Fruit fly (Drosophila melanogaster) whole organism, pupa: Measurements from ENCODE around the gene CG8206.

Experiments
- CG10348 ChIP-seq: fragments of 200-800 bp; sonication (Bioruptor generic); IDR thresholded peaks from 2 replicates; pipeline ENCODE4 v1.3.6; 2022; ENCODE audit warnings: missing biosample characterization, missing genetic modification characterization
- CG12605 ChIP-seq: fragments of 200-800 bp; sonication (Bioruptor generic); IDR thresholded peaks from 2 replicates; pipeline ENCODE4 v1.3.6; 2022; ENCODE audit warnings: missing biosample characterization, missing genetic modification characterization
- CG13204 ChIP-seq: fragments of 200-800 bp; sonication (Bioruptor generic); optimal IDR thresholded peaks from 2 replicates; lab custom pipeline; 2018; ENCODE audit warnings: missing biosample characterization, mild to moderate bottlenecking, missing genetic modification characterization, moderate library complexity
- CG14655 ChIP-seq: fragments of 200-800 bp; sonication (Bioruptor generic); optimal IDR thresholded peaks from 3 replicates; lab custom pipeline; 2017; ENCODE audit warnings: mild to moderate bottlenecking, missing biosample characterization, missing genetic modification reagents, missing genetic modification characterization
- CG15710 ChIP-seq: fragments of 200-800 bp; sonication (Bioruptor generic); optimal IDR thresholded peaks from 2 replicates; lab custom pipeline; 2018; ENCODE audit warnings: missing biosample characterization, mild to moderate bottlenecking, missing genetic modification characterization, moderate library complexity
- CG17806 ChIP-seq: fragments of 200-800 bp; sonication (Bioruptor generic); optimal IDR thresholded peaks from 2 replicates; lab custom pipeline; 2018; ENCODE audit warnings: missing biosample characterization, mild to moderate bottlenecking, missing genetic modification characterization, moderate library complexity
- CG32121 ChIP-seq: fragments of 200-800 bp; sonication (Bioruptor generic); IDR thresholded peaks from 2 replicates; pipeline ENCODE4 v1.3.6; 2022; ENCODE audit warnings: missing biosample characterization, missing genetic modification characterization
- CG34367 ChIP-seq: fragments of 200-800 bp; sonication (Bioruptor generic); optimal IDR thresholded peaks from 2 replicates; lab custom pipeline; 2018; ENCODE audit warnings: missing biosample characterization, mild to moderate bottlenecking, missing genetic modification characterization
- CG4496 ChIP-seq: fragments of 200-800 bp; sonication (Bioruptor generic); IDR thresholded peaks from 3 replicates; pipeline ENCODE4 v1.3.6; 2022; ENCODE audit warnings: missing biosample characterization, missing genetic modification characterization
- CG8159 ChIP-seq: fragments of 200-800 bp; sonication (Bioruptor generic); optimal IDR thresholded peaks from 3 replicates; lab custom pipeline; 2018; ENCODE audit warnings: missing biosample characterization, mild to moderate bottlenecking, missing genetic modification characterization, moderate library complexity
- CG8301 ChIP-seq: fragments of 200-800 bp; sonication (Bioruptor generic); optimal IDR thresholded peaks from 2 replicates; lab custom pipeline; 2018; ENCODE audit warnings: missing biosample characterization, mild to moderate bottlenecking, missing genetic modification characterization
- CG9948 ChIP-seq: fragments of 200-800 bp; sonication (Bioruptor generic); optimal IDR thresholded peaks from 2 replicates; lab custom pipeline; 2018; ENCODE audit warnings: missing biosample characterization, mild to moderate bottlenecking, missing genetic modification characterization, moderate library complexity
- D1 ChIP-seq: fragments of 200-800 bp; sonication (Bioruptor generic); optimal IDR thresholded peaks from 2 replicates; lab custom pipeline; 2018; ENCODE audit warnings: missing biosample characterization, mild to moderate bottlenecking, missing genetic modification characterization, moderate library complexity
- EcR ChIP-seq: fragments of 200-800 bp; sonication (Bioruptor generic); optimal IDR thresholded peaks from 3 replicates; lab custom pipeline; 2019; ENCODE audit warnings: missing biosample characterization, missing genetic modification characterization, mild to moderate bottlenecking, moderate library complexity, missing genetic modification reagents
- Ets98B ChIP-seq: fragments of 200-800 bp; sonication (Bioruptor generic); IDR thresholded peaks from 2 replicates; pipeline ENCODE4 v1.3.6; 2022; ENCODE audit warnings: missing biosample characterization, missing genetic modification characterization
- Pif1A ChIP-seq: fragments of 200-800 bp; sonication (Bioruptor generic); optimal IDR thresholded peaks from 3 replicates; lab custom pipeline; 2016; ENCODE audit warnings: missing biosample characterization, missing genetic modification characterization
- Pif1B ChIP-seq: fragments of 200-800 bp; sonication (Bioruptor generic); optimal IDR thresholded peaks from 3 replicates; lab custom pipeline; 2016; ENCODE audit warnings: missing biosample characterization, missing genetic modification characterization
- Snoo ChIP-seq: fragments of 200-800 bp; sonication (Bioruptor generic); optimal IDR thresholded peaks from 3 replicates; lab custom pipeline; 2017; ENCODE audit warnings: missing biosample characterization, mild to moderate bottlenecking, missing genetic modification characterization, inconsistent platforms
- fd96Ca ChIP-seq: fragments of 200-800 bp; sonication (Bioruptor generic); IDR thresholded peaks from 3 replicates; pipeline ENCODE4 v1.3.6; 2022; ENCODE audit warnings: missing biosample characterization, missing genetic modification characterization
- gl ChIP-seq: fragments of 200-800 bp; sonication (Bioruptor generic); optimal IDR thresholded peaks from 2 replicates; lab custom pipeline; 2018; ENCODE audit warnings: missing biosample characterization, mild to moderate bottlenecking, missing genetic modification characterization
- rn ChIP-seq: fragments of 200-800 bp; sonication (Bioruptor generic); IDR thresholded peaks from 2 replicates; pipeline ENCODE4 v1.3.6; 2022; ENCODE audit warnings: missing biosample characterization, missing genetic modification characterization

The CG8206 gene

dm6 chrX:15733995-15734394 is 5.0 kb upstream of the CG8206 start, which contains the start of the genes CG12379 and MagR:
CG12379 (minus strand) TSS chrX:15733996.
MagR (plus strand) TSS chrX:15734270.
- TF ChIP-seq CG14655 (no peak), Snoo (tag; lab: Kevin White, UChicago) (peak; percentile 0), CG10348 (no peak), Pif1B (GFP tag; lab: Kevin White, UChicago) (no peak), rn (GFP tag; lab: Robert Waterston, UW) (no peak), CG12605 (GFP tag; lab: Robert Waterston, UW) (no peak), CG8159 (tag; lab: Kevin White, UChicago) (peak; percentile 40), CG4496 (GFP tag; lab: Robert Waterston, UW) (peak; percentile 6; the same call in 1 of the 3 replicates), CG15710 (peak; percentile 54), gl (tag; lab: Kevin White, UChicago) (no peak), CG17806 (tag; lab: Kevin White, UChicago) (peak; percentile 0), CG9948 (tag; lab: Kevin White, UChicago) (peak; percentile 28), CG8301 (tag; lab: Kevin White, UChicago) (peak; percentile 21), CG13204 (GFP tag; lab: Kevin White, UChicago) (no peak)

DNA sequence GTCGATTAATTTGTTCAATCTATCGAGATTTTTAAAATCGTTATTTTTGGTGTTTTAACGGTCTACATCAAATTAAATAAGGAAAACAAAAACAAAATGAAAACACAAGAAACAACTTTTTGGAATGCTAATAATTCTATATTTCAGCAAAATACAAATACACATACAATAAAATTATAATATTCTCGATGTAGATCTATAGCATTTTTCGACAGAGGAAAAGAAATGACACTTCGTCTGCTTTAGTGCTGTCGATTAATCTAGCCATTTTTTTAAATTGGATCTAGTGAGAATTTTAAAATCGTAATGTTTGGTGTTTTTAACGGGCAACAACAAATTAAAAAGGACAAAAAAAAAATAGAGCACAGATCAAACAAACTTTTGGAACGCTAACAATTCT is 1.9 kb upstream of the CG8206 start, which contains the start of gene Arp6:
Arp6 (minus strand) TSS at position 11 of the 400 bp plus-strand sequence.
- TF ChIP-seq gl (tag; lab: Kevin White, UChicago) (no peak), EcR (no peak), CG10348 (no peak), Pif1B (GFP tag; lab: Kevin White, UChicago) (no peak), Ets98B (GFP tag; lab: Robert Waterston, UW) (no peak), rn (GFP tag; lab: Robert Waterston, UW) (no peak), CG15710 (no peak), CG8159 (tag; lab: Kevin White, UChicago) (no peak), CG9948 (tag; lab: Kevin White, UChicago) (no peak), Pif1A (no peak), CG17806 (tag; lab: Kevin White, UChicago) (no peak), CG34367 (no peak), CG13204 (GFP tag; lab: Kevin White, UChicago) (no peak), CG4496 (GFP tag; lab: Robert Waterston, UW) (no peak)

DNA sequence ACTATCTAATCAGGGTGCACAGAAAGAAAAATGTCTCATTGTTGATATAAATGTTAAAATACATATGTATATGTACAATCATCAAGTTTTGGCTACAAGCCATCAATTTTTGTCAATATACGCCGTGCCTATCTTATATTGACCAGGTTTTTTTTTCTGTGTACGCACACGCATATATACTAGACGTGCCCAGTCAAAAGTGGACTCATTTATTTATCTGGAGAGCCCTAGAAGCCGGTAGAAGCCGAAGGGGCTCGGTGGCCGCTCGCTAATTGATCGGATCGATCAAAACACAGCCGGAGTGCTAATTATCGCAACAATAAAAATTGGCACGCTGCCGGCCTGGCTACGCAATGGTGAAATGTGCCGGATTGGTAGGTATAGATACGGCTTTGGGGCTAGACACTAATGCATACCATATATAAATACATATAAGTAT is 1.3 kb downstream of the CG8206 start:
- TF ChIP-seq CG4496 (GFP tag; lab: Robert Waterston, UW) = peak; percentile 84
- no peak; the same call in 1 of the 2 replicates for TF ChIP-seq rn (GFP tag; lab: Robert Waterston, UW)
- peak; percentile 70; the same call in 1 of the 3 replicates for TF ChIP-seq fd96Ca (GFP tag; lab: Robert Waterston, UW)
- no peak for TF ChIP-seq CG34367
- TF ChIP-seq Pif1B (GFP tag; lab: Kevin White, UChicago) = peak; percentile 56
- no peak for TF ChIP-seq CG14655
- TF ChIP-seq EcR = no peak
- TF ChIP-seq CG17806 (tag; lab: Kevin White, UChicago) = peak; percentile 60
- no peak for TF ChIP-seq D1 (tag; lab: Kevin White, UChicago)
- TF ChIP-seq CG8301 (tag; lab: Kevin White, UChicago) = peak; percentile 45
- TF ChIP-seq CG32121 (GFP tag; lab: Robert Waterston, UW) = peak; percentile 74; the same call in 1 of the 2 replicates
- TF ChIP-seq CG15710 = peak; percentile 13
- 0 out of 2 replicates have a peak, but pooled peaks have one; percentile 44 for TF ChIP-seq CG12605 (GFP tag; lab: Robert Waterston, UW)
- peak; percentile 26 for TF ChIP-seq Snoo (tag; lab: Kevin White, UChicago)
- TF ChIP-seq Pif1A = peak; percentile 45
- peak; percentile 44 for TF ChIP-seq CG9948 (tag; lab: Kevin White, UChicago)
- no peak for TF ChIP-seq CG10348
- TF ChIP-seq CG13204 (GFP tag; lab: Kevin White, UChicago) = no peak
- TF ChIP-seq Ets98B (GFP tag; lab: Robert Waterston, UW) = peak; percentile 68
- TF ChIP-seq CG8159 (tag; lab: Kevin White, UChicago) = peak; percentile 38
- no peak for TF ChIP-seq gl (tag; lab: Kevin White, UChicago)

DNA sequence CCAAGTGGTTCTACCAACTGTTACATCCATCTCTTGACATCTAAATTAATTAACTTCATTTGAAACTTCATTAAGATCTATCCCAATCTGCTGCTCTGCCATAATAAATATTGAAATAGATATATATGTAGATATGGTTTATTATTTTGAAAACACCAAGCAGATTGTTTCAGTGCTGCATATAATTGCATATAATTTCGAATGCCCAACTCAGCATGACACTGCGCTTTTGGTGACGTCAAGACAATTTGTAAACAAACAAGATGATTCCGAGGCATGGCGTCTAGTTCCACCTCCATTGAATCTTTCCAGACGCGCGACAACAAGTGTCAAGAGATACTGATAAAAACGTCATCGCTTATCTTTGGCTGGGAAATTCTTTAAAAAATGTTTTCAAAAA is 1.9 kb downstream of the CG8206 start:
- no peak for TF ChIP-seq CG34367
- no peak for TF ChIP-seq CG14655
- TF ChIP-seq Ets98B (GFP tag; lab: Robert Waterston, UW) = no peak
- no peak for TF ChIP-seq Pif1B (GFP tag; lab: Kevin White, UChicago)
- no peak for TF ChIP-seq CG13204 (GFP tag; lab: Kevin White, UChicago)
- no peak for TF ChIP-seq CG32121 (GFP tag; lab: Robert Waterston, UW)
- no peak for TF ChIP-seq CG8159 (tag; lab: Kevin White, UChicago)

dm6 chrX:15745905-15746681 is 7.1 kb downstream of the CG8206 start, which contains the start of the genes CG8944 and CCT6:
CG8944 (minus strand) TSS chrX:15746231.
CCT6 (plus strand) TSS chrX:15746648.
- TF ChIP-seq CG13204 (GFP tag; lab: Kevin White, UChicago) (no peak), fd96Ca (GFP tag; lab: Robert Waterston, UW) (no peak), Snoo (tag; lab: Kevin White, UChicago) (no peak), CG17806 (tag; lab: Kevin White, UChicago) (no peak), D1 (tag; lab: Kevin White, UChicago) (no peak), CG9948 (tag; lab: Kevin White, UChicago) (no peak)
